Worm (Caenorhabditis elegans) whole organism, L1 larva: ENCODE results near the gene Y43F8B.22.
A peak's percentile ranks its signal among the peaks of the same experiment; 100 is the strongest.

ENCODE experiments used
- C34B4.2 ChIP-seq: sonication (generic microtip); optimal IDR thresholded peaks from 2 replicates; lab custom pipeline; 2017; ENCODE audit warnings: mild to moderate bottlenecking, missing genetic modification characterization, missing compliant biosample characterization
- F16B12.6 ChIP-seq: fragments of 150-350 bp; optimal IDR thresholded peaks from 2 replicates; lab custom pipeline; 2014; ENCODE audit warnings: missing biosample characterization, missing genetic modification characterization
- aha-1 ChIP-seq: fragments of 150-350 bp; optimal IDR thresholded peaks from 2 replicates; lab custom pipeline; 2014; ENCODE audit warnings: missing biosample characterization, missing genetic modification characterization
- aly-2 ChIP-seq: fragments of 150-350 bp; optimal IDR thresholded peaks from 2 replicates; lab custom pipeline; 2014; ENCODE audit warnings: missing biosample characterization, missing genetic modification characterization
- blmp-1 ChIP-seq: fragments of 150-350 bp; optimal IDR thresholded peaks from 2 replicates; lab custom pipeline; 2014; ENCODE audit warnings: missing biosample characterization, missing genetic modification characterization
- ceh-90 ChIP-seq: sonication (generic microtip); optimal IDR thresholded peaks from 2 replicates; lab custom pipeline; 2016; ENCODE audit warnings: missing genetic modification characterization, missing compliant biosample characterization
- dpl-1 ChIP-seq, 3 experiments: fragments of 150-350 bp in 2 of 3; sonication (generic microtip) in 1 of 3; optimal IDR thresholded peaks; 2 replicates each; lab custom pipeline; 2014 to 2017; ENCODE audit warnings: missing biosample characterization in 3 of 3, missing genetic modification characterization in 3 of 3, missing genetic modification reagents in 3 of 3
- dsc-1 ChIP-seq: sonication (generic microtip); optimal IDR thresholded peaks from 2 replicates; lab custom pipeline; 2016; ENCODE audit warnings: mild to moderate bottlenecking, missing genetic modification characterization, missing compliant biosample characterization
- efl-1 ChIP-seq, 4 experiments: fragments of 150-350 bp; optimal IDR thresholded peaks in 3 of 4; peaks in 1 of 4; 1 replicate in 1 of 4; 2 replicates in 3 of 4; lab custom pipeline; 2014; ENCODE audit warnings: missing biosample characterization in 2 of 4, missing genetic modification characterization in 2 of 4, missing genetic modification reagents in 2 of 4
- efl-3 ChIP-seq: fragments of 200-800 bp; sonication (Bioruptor generic); optimal IDR thresholded peaks from 2 replicates; lab custom pipeline; 2018; ENCODE audit warnings: mild to moderate bottlenecking, missing genetic modification characterization, missing compliant biosample characterization
- egl-27 ChIP-seq, 2 experiments: fragments of 150-350 bp in 1 of 2; sonication (generic microtip); optimal IDR thresholded peaks; 3 replicates each; lab custom pipeline; 2017 to 2018; ENCODE audit warnings: missing biosample characterization in 2 of 2, missing genetic modification characterization in 2 of 2, missing genetic modification reagents in 2 of 2
- elt-2 ChIP-seq: sonication (generic microtip); optimal IDR thresholded peaks from 2 replicates; lab custom pipeline; 2016; ENCODE audit warnings: missing genetic modification characterization, mild to moderate bottlenecking, inconsistent platforms, missing compliant biosample characterization, missing genetic modification reagents
- ets-5 ChIP-seq: fragments of 200-800 bp; sonication (Bioruptor generic); IDR thresholded peaks from 2 replicates; pipeline ENCODE4 v1.3.6; 2022; ENCODE audit warnings: missing genetic modification characterization, missing compliant biosample characterization
- fkh-10 ChIP-seq: sonication (generic microtip); optimal IDR thresholded peaks from 2 replicates; lab custom pipeline; 2017; ENCODE audit warnings: missing biosample characterization, missing genetic modification reagents, missing genetic modification characterization
- fkh-8 ChIP-seq: sonication (generic microtip); optimal IDR thresholded peaks from 2 replicates; lab custom pipeline; 2016; ENCODE audit warnings: mild to moderate bottlenecking, missing genetic modification characterization, missing compliant biosample characterization
- fos-1 ChIP-seq: fragments of 150-350 bp; optimal IDR thresholded peaks from 2 replicates; lab custom pipeline; 2014; ENCODE audit warnings: missing biosample characterization, missing genetic modification characterization
- hlh-17 ChIP-seq: fragments of 200-800 bp; sonication (Bioruptor generic); optimal IDR thresholded peaks from 2 replicates; lab custom pipeline; 2018; ENCODE audit warnings: missing genetic modification characterization, mild to moderate bottlenecking, missing compliant biosample characterization, moderate library complexity, borderline replicate concordance
- hpl-2 ChIP-seq: fragments of 150-350 bp; optimal IDR thresholded peaks from 2 replicates; lab custom pipeline; 2014; ENCODE audit warnings: missing biosample characterization, missing genetic modification reagents, missing genetic modification characterization
- irx-1 ChIP-seq: sonication (generic microtip); optimal IDR thresholded peaks from 2 replicates; lab custom pipeline; 2016; ENCODE audit warnings: missing genetic modification characterization, missing compliant biosample characterization
- isw-1 ChIP-seq: fragments of 200-800 bp; sonication (Bioruptor generic); IDR thresholded peaks from 2 replicates; pipeline ENCODE4 v1.3.6; 2022; ENCODE audit warnings: missing genetic modification characterization, missing compliant biosample characterization
- jun-1 ChIP-seq: fragments of 150-350 bp; optimal IDR thresholded peaks from 2 replicates; lab custom pipeline; 2014; ENCODE audit warnings: missing biosample characterization, missing genetic modification reagents, missing genetic modification characterization
- lin-13 ChIP-seq: fragments of 150-350 bp; optimal IDR thresholded peaks from 2 replicates; lab custom pipeline; 2014; ENCODE audit warnings: missing biosample characterization, missing genetic modification reagents, missing genetic modification characterization
- lin-14 ChIP-seq: fragments of 200-800 bp; sonication (Bioruptor generic); optimal IDR thresholded peaks from 2 replicates; lab custom pipeline; 2018; ENCODE audit warnings: mild to moderate bottlenecking, missing genetic modification characterization, moderate library complexity, missing compliant biosample characterization
- lin-35 ChIP-seq, 2 experiments: fragments of 150-350 bp; optimal IDR thresholded peaks; 2 replicates each; lab custom pipeline; 2014; ENCODE audit warnings: missing biosample characterization in 2 of 2, missing genetic modification characterization in 2 of 2, missing genetic modification reagents in 2 of 2
- lin-39 ChIP-seq: fragments of 150-350 bp; optimal IDR thresholded peaks from 2 replicates; lab custom pipeline; 2014; ENCODE audit warnings: missing biosample characterization, missing genetic modification reagents, missing genetic modification characterization
- mab-9 ChIP-seq: fragments of 200-800 bp; sonication (Bioruptor generic); IDR thresholded peaks from 2 replicates; pipeline ENCODE4 v1.3.6; 2022; ENCODE audit warnings: missing genetic modification reagents, missing genetic modification characterization, missing compliant biosample characterization
- mep-1 ChIP-seq: fragments of 150-350 bp; optimal IDR thresholded peaks from 2 replicates; lab custom pipeline; 2014; ENCODE audit warnings: missing biosample characterization, missing genetic modification characterization
- nhr-19 ChIP-seq: fragments of 200-800 bp; sonication (Bioruptor generic); conservative IDR thresholded peaks from 2 replicates; pipeline ENCODE4 v1.3.6; 2022; ENCODE audit warnings: missing genetic modification characterization, missing compliant biosample characterization
- nhr-20 ChIP-seq: sonication (generic microtip); optimal IDR thresholded peaks from 2 replicates; lab custom pipeline; 2016; ENCODE audit warnings: mild to moderate bottlenecking, missing genetic modification characterization, missing compliant biosample characterization
- nhr-237 ChIP-seq: fragments of 150-350 bp; optimal IDR thresholded peaks from 2 replicates; lab custom pipeline; 2014; ENCODE audit warnings: missing biosample characterization, missing genetic modification characterization
- nhr-47 ChIP-seq: sonication (generic microtip); optimal IDR thresholded peaks from 2 replicates; lab custom pipeline; 2016; ENCODE audit warnings: mild to moderate bottlenecking, missing genetic modification characterization, moderate library complexity, missing compliant biosample characterization
- nhr-71 ChIP-seq: sonication (generic microtip); optimal IDR thresholded peaks from 2 replicates; lab custom pipeline; 2016; ENCODE audit warnings: mild to moderate bottlenecking, missing genetic modification characterization, moderate library complexity, missing compliant biosample characterization
- nhr-77 ChIP-seq: fragments of 150-350 bp; optimal IDR thresholded peaks from 2 replicates; lab custom pipeline; 2014; ENCODE audit warnings: missing biosample characterization, missing genetic modification characterization
- nhr-84 ChIP-seq: sonication (generic microtip); optimal IDR thresholded peaks from 2 replicates; lab custom pipeline; 2017; ENCODE audit warnings: missing biosample characterization, missing genetic modification characterization
- pag-3 ChIP-seq: sonication (generic microtip); optimal IDR thresholded peaks from 2 replicates; lab custom pipeline; 2017; ENCODE audit warnings: missing genetic modification characterization, mild to moderate bottlenecking, missing compliant biosample characterization, antibody characterized with exemption, borderline replicate concordance; ENCODE audit not compliant: insufficient read depth
- pax-3 ChIP-seq: fragments of 200-800 bp; sonication (Bioruptor generic); optimal IDR thresholded peaks from 2 replicates; lab custom pipeline; 2018; ENCODE audit warnings: mild to moderate bottlenecking, missing genetic modification characterization, moderate library complexity, missing compliant biosample characterization
- rnt-1 ChIP-seq: sonication (generic microtip); optimal IDR thresholded peaks from 2 replicates; lab custom pipeline; 2016; ENCODE audit warnings: mild to moderate bottlenecking, missing genetic modification characterization, moderate library complexity, missing compliant biosample characterization
- skn-1 ChIP-seq: fragments of 150-350 bp; optimal IDR thresholded peaks from 2 replicates; lab custom pipeline; 2014; ENCODE audit warnings: missing biosample characterization, missing genetic modification characterization
- snpc-4 ChIP-seq: fragments of 150-350 bp; optimal IDR thresholded peaks from 2 replicates; lab custom pipeline; 2014; ENCODE audit warnings: missing biosample characterization, missing genetic modification characterization
- snu-23 ChIP-seq: sonication (generic microtip); optimal IDR thresholded peaks from 2 replicates; lab custom pipeline; 2016; ENCODE audit warnings: missing genetic modification characterization, missing compliant biosample characterization
- sox-4 ChIP-seq: sonication (generic microtip); optimal IDR thresholded peaks from 2 replicates; lab custom pipeline; 2016; ENCODE audit warnings: missing genetic modification characterization, missing compliant biosample characterization
- sptf-1 ChIP-seq: fragments of 150-350 bp; optimal IDR thresholded peaks from 2 replicates; lab custom pipeline; 2014; ENCODE audit warnings: missing biosample characterization, missing genetic modification characterization
- swsn-7 ChIP-seq: sonication (generic microtip); optimal IDR thresholded peaks from 2 replicates; lab custom pipeline; 2016; ENCODE audit warnings: missing genetic modification characterization, missing compliant biosample characterization
- tbx-2 ChIP-seq: sonication (generic microtip); optimal IDR thresholded peaks from 2 replicates; lab custom pipeline; 2016; ENCODE audit warnings: missing genetic modification characterization, missing compliant biosample characterization
- unc-30 ChIP-seq: sonication (generic microtip); optimal IDR thresholded peaks from 2 replicates; lab custom pipeline; 2017; ENCODE audit warnings: missing biosample characterization, missing genetic modification characterization
- vab-15 ChIP-seq: sonication (generic microtip); optimal IDR thresholded peaks from 2 replicates; lab custom pipeline; 2017; ENCODE audit warnings: missing genotype, mild to moderate bottlenecking, missing genetic modification characterization, missing compliant biosample characterization
- xbp-1 ChIP-seq: sonication (generic microtip); optimal IDR thresholded peaks from 2 replicates; lab custom pipeline; 2016; ENCODE audit warnings: missing genetic modification characterization, missing compliant biosample characterization

The Y43F8B.22 gene

DNA sequence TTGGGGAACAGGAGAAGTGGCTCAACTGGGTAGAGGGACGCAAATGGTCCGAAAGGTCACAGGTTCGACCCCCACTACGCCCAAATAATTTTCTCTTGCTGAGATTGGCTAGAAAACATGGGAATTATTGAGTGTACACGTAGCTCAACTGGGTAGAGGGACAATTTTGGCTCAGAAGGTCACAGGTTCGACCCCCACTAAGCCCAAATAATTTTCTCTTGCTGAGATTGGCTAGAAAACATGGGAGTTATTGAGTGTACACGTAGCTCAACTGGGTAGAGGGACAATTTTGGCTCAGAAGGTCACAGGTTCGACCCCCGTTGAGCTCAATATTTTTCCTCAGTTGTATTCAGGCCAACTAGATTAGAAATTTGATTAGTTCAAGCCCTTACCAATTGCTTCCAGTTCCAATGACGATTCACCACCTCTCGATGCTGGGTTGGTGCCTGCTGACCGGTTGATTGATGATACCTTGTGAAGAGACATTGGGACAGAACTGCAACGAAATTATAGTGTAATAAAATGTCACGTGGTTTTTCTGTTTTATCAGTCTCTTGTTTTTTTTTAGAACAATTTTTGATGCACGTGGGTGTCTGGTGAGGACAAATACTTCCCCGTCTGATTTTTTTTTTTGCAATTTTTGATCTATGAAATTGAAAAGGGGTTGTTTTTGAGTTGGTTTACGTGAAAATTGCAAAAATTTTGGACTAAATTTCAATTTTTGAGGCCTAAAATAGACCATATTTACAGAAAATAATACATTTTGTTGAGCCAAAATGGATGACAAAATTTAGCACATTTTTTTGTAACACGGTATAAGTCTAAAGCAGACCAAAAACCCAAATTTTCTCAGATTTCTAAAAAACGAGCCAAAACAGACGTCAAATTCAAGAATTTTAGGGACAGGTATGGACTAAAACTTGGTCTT lies 39.0 kb downstream of the Y43F8B.22 start (continued):
- no peak for TF ChIP-seq efl-3 (GFP tag; lab: Kevin White, UChicago)
- TF ChIP-seq dsc-1, result no peak
- TF ChIP-seq nhr-20 (tag; lab: Kevin White, UChicago), result peak; percentile 80
- TF ChIP-seq dpl-1 (GFP tag; optimal IDR thresholded peaks at IDR 0.05; lab: Kevin White, UChicago), result peak in 1 of 3 experiments; percentile 35
- no peak for TF ChIP-seq unc-30 (tag; lab: Kevin White, UChicago)
- no peak for TF ChIP-seq fkh-10
- peak; percentile 24 for TF ChIP-seq xbp-1 (tag; lab: Kevin White, UChicago)
- TF ChIP-seq nhr-47 (tag; lab: Kevin White, UChicago), result peak; percentile 46
- peak; percentile 33 for TF ChIP-seq lin-13 (GFP tag; lab: Kevin White, UChicago)
- TF ChIP-seq nhr-71 (tag; lab: Kevin White, UChicago), result peak; percentile 83
- no peak for TF ChIP-seq nhr-84
- no peak for TF ChIP-seq isw-1 (GFP tag; lab: Robert Waterston, UW)
- TF ChIP-seq nhr-77 (tag; lab: Kevin White, UChicago), result no peak
- peak; percentile 84 for TF ChIP-seq nhr-19 (GFP tag; lab: Robert Waterston, UW)
- TF ChIP-seq snu-23 (GFP tag; lab: Kevin White, UChicago), result peak; percentile 65
- peak; percentile 18 for TF ChIP-seq jun-1
- TF ChIP-seq fos-1 (tag; lab: Kevin White, UChicago), result no peak
- peak; percentile 83 for TF ChIP-seq lin-39 (tag; lab: Kevin White, UChicago)
- TF ChIP-seq nhr-237, result no peak
- peak; percentile 83 for TF ChIP-seq vab-15 (tag; lab: Kevin White, UChicago)
- no peak for TF ChIP-seq ets-5
- peak; percentile 12 for TF ChIP-seq elt-2

DNA sequence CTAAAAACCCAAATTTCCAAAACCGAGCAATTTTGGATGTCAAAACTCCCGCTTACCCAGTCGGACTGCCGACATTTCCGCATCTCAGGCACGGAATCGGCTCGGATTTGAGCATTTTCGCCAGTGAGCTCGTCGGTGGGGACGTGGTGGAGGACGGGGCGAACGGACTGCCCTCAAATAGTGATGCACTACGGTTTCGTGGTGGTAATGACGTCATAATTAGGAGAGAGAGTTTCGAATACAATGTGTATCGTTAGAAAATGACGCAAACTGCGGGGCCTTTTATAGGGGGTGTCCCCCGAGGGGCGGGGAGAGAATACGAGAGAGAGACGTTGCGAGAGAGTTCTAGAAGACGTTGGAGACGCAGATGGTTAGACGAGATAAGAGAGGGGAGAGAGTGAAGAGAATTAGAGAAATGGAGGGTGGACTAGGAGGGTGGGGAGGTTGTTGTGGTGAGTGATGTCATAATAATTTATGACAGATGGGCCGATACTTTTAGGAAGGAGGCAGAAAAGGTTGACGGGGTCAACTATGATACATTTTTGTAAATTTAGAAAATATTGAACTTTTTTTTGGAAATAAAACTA lies 40.0 kb downstream of the Y43F8B.22 start:
- TF ChIP-seq aly-2 (tag; lab: Kevin White, UChicago) (no peak), lin-35 (GFP tag; optimal IDR thresholded peaks at IDR 0.05; lab: Kevin White, UChicago) (peak; percentile 61 to 80), snpc-4 (tag; lab: Kevin White, UChicago) (peak; percentile 50), pag-3 (no peak), lin-13 (GFP tag; lab: Kevin White, UChicago) (peak; percentile 61), ets-5 (no peak), hpl-2 (GFP tag; lab: Kevin White, UChicago) (peak; percentile 41), hlh-17 (GFP tag; lab: Kevin White, UChicago) (no peak), blmp-1 (tag; lab: Kevin White, UChicago) (peak; percentile 72), swsn-7 (peak; percentile 88), nhr-19 (GFP tag; lab: Robert Waterston, UW) (peak; percentile 97), lin-14 (GFP tag; lab: Kevin White, UChicago) (peak; percentile 98), rnt-1 (peak; percentile 81), mab-9 (peak; percentile 87), nhr-77 (tag; lab: Kevin White, UChicago) (peak; percentile 21), irx-1 (tag; lab: Kevin White, UChicago) (peak; percentile 77), F16B12.6 (no peak), elt-2 (peak; percentile 82), pax-3 (peak; percentile 81), sptf-1 (tag; lab: Kevin White, UChicago) (no peak), mep-1 (tag; lab: Kevin White, UChicago) (peak; percentile 92), ceh-90 (tag; lab: Kevin White, UChicago) (no peak), efl-1 (optimal IDR thresholded peaks at IDR 0.05; lab: Kevin White, UChicago) (peak; percentile 76 to 86), efl-1 (GFP tag; optimal IDR thresholded peaks at IDR 0.05 in 1 of 2; lab: Kevin White, UChicago) (peak; percentile 30 to 90), C34B4.2 (tag; lab: Kevin White, UChicago) (no peak), tbx-2 (peak; percentile 90), egl-27 (tag; optimal IDR thresholded peaks at IDR 0.05; lab: Kevin White, UChicago) (peak; percentile 80 to 88), sox-4 (peak; percentile 43), fkh-10 (peak; percentile 19), lin-39 (tag; lab: Kevin White, UChicago) (peak; percentile 66), vab-15 (tag; lab: Kevin White, UChicago) (peak; percentile 85), aha-1 (tag; lab: Kevin White, UChicago) (no peak), nhr-20 (tag; lab: Kevin White, UChicago) (peak; percentile 94), fkh-8 (tag; lab: Kevin White, UChicago) (peak; percentile 94), skn-1 (peak; percentile 48)
